Fruit fly (Drosophila melanogaster): ENCODE results near the gene CG3618.

The CG3618 gene

dm6 chr3L:20826950-20827910 is 11.4 kb upstream of the CG3618 start (continued):
- TF ChIP-seq ci (GFP tag; IDR thresholded peaks at IDR 0.05) (no peak), Adf1 (GFP tag; IDR thresholded peaks at IDR 0.05) (no peak), HLH3B (GFP tag; IDR thresholded peaks at IDR 0.05) (no peak), Deaf1 (tag; optimal IDR thresholded peaks at IDR 0.05) (no peak), da (GFP tag; optimal IDR thresholded peaks at IDR 0.05) (no peak), btn (GFP tag; optimal IDR thresholded peaks at IDR 0.05) (no peak), HLH4C (GFP tag; IDR thresholded peaks at IDR 0.05; ENCODE audit: partially characterized antibody) (no peak), B-H2 (GFP tag; optimal IDR thresholded peaks at IDR 0.05) (peak; percentile 7), Rx (GFP tag; IDR thresholded peaks at IDR 0.05) (no peak), D19B (GFP tag; optimal IDR thresholded peaks at IDR 0.05) (peak; percentile 24), nom (GFP tag; optimal IDR thresholded peaks at IDR 0.05) (no peak), eyg (GFP tag; optimal IDR thresholded peaks at IDR 0.05) (no peak), otp (GFP tag; IDR thresholded peaks at IDR 0.05) (no peak), p53 (GFP tag; optimal IDR thresholded peaks at IDR 0.05) (no peak), sr (GFP tag; IDR thresholded peaks at IDR 0.05) (no peak), Hr39 (optimal IDR thresholded peaks at IDR 0.05) (no peak), slou (GFP tag; optimal IDR thresholded peaks at IDR 0.05) (no peak), CG12071 (GFP tag; optimal IDR thresholded peaks at IDR 0.05) (no peak), disco-r (GFP tag; optimal IDR thresholded peaks at IDR 0.05) (no peak), dimm (GFP tag; IDR thresholded peaks at IDR 0.05) (no peak), tio (GFP tag; optimal IDR thresholded peaks at IDR 0.05) (peak; percentile 45), Hr78 (GFP tag; optimal IDR thresholded peaks at IDR 0.05) (no peak), ttk (GFP tag; IDR thresholded peaks at IDR 0.05) (no peak), CG1602 (GFP tag; optimal IDR thresholded peaks at IDR 0.05) (no peak), Taf1 (GFP tag; IDR thresholded peaks at IDR 0.05) (0 out of 2 replicates have a peak, but pooled peaks have one; percentile 12), nmo (GFP tag; optimal IDR thresholded peaks at IDR 0.05) (no peak), tll (GFP tag; optimal IDR thresholded peaks at IDR 0.05) (no peak), CG9876 (GFP tag; optimal IDR thresholded peaks at IDR 0.05) (no peak), CG8944 (GFP tag; optimal IDR thresholded peaks at IDR 0.05) (no peak), caup (GFP tag; optimal IDR thresholded peaks at IDR 0.05; ENCODE audit: severe bottlenecking) (no peak), CG4820 (GFP tag; optimal IDR thresholded peaks at IDR 0.05) (no peak), sob (GFP tag; IDR thresholded peaks at IDR 0.05) (no peak; the same call in 1 of the 2 replicates), CG5245 (GFP tag; optimal IDR thresholded peaks at IDR 0.05) (no peak), CG12155 (GFP tag; optimal IDR thresholded peaks at IDR 0.05) (peak; percentile 4), esg (GFP tag; conservative IDR thresholded peaks at IDR 0.05) (peak; percentile 28; the same call in 1 of the 2 replicates), CG7745 (tag; optimal IDR thresholded peaks at IDR 0.05) (no peak), CG30020 (tag; optimal IDR thresholded peaks at IDR 0.05) (no peak), Ssrp (tag; optimal IDR thresholded peaks at IDR 0.05) (no peak), CG18619 (GFP tag; optimal IDR thresholded peaks at IDR 0.05) (peak; percentile 18), Oli (tag; optimal IDR thresholded peaks at IDR 0.05) (peak; percentile 12), z (GFP tag; IDR thresholded peaks at IDR 0.05) (no peak), CG12744 (GFP tag; optimal IDR thresholded peaks at IDR 0.05) (no peak), emc (GFP tag; optimal IDR thresholded peaks at IDR 0.05) (no peak), gem (tag; optimal IDR thresholded peaks at IDR 0.05) (peak; percentile 47), jigr1 (GFP tag; IDR thresholded peaks at IDR 0.05) (no peak), CG11560 (tag; IDR thresholded peaks at IDR 0.05) (no peak), stc (GFP tag; IDR thresholded peaks at IDR 0.05) (no peak; the same call in 1 of the 2 replicates), CG8281 (tag; optimal IDR thresholded peaks at IDR 0.05) (no peak), CG4854 (GFP tag; optimal IDR thresholded peaks at IDR 0.05) (no peak), wdn (GFP tag; IDR thresholded peaks at IDR 0.05) (0 out of 2 replicates have a peak, but pooled peaks have one; percentile 30)

All from whole organism, embryonic.